Worm (Caenorhabditis elegans) whole organism, L4 larva: ENCODE data around the gene eef-1B.2.

Experiments
- aly-2 ChIP-seq: sonication (generic microtip); optimal IDR thresholded peaks from 2 replicates; lab custom pipeline; 2018; ENCODE audit warnings: missing biosample characterization, missing genetic modification characterization
- ceh-82 ChIP-seq: sonication (generic microtip); optimal IDR thresholded peaks from 2 replicates; lab custom pipeline; 2017; ENCODE audit warnings: missing biosample characterization, missing genetic modification characterization
- fos-1 ChIP-seq: fragments of 150-350 bp; optimal IDR thresholded peaks from 2 replicates; lab custom pipeline; 2014; ENCODE audit warnings: missing biosample characterization, missing genetic modification characterization
- madf-9 ChIP-seq: fragments of 200-800 bp; sonication (Bioruptor generic); conservative IDR thresholded peaks from 2 replicates; pipeline ENCODE4 v1.3.6; 2022; ENCODE audit warnings: missing genetic modification reagents, missing genetic modification characterization, missing compliant biosample characterization
- mep-1 ChIP-seq: fragments of 150-350 bp; sonication (generic microtip); optimal IDR thresholded peaks from 3 replicates; lab custom pipeline; 2014; ENCODE audit warnings: missing biosample characterization, missing genetic modification characterization
- snpc-4 ChIP-seq: fragments of 150-350 bp; optimal IDR thresholded peaks from 2 replicates; lab custom pipeline; 2014; ENCODE audit warnings: missing biosample characterization, missing genetic modification characterization

DNA sequence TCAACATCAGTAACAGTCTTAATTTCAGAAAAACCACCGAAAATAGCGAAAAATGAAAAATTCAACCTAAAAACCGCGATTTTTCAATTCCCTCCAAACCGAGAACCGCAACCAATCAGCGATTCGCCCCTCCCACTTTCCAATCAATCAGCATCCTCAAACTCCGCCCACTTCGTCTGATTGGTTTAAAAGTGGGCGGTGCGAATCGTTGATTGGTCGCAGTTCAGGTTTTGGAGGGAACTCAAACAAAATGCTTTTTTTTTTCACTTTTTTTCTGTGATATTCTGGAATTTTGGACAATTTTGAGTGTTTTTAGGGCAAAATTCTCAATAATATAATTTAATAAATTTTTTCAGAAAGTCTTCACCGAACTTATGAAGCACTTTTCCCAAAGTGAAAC, 9.2 kb upstream of the eef-1B.2 start:
- TF ChIP-seq fos-1 (no peak), snpc-4 (tag; lab: Kevin White, UChicago) (no peak), ceh-82 (tag; lab: Kevin White, UChicago) (no peak), aly-2 (tag; lab: Kevin White, UChicago) (no peak), madf-9 (GFP tag; lab: Robert Waterston, UW) (no peak), mep-1 (tag; lab: Kevin White, UChicago) (no peak)
